Worm (Caenorhabditis elegans) whole organism, young adult: ENCODE measurements around the gene nhr-25.

ENCODE experiments used
- ceh-27 ChIP-seq: fragments of 200-800 bp; sonication (Bioruptor generic); optimal IDR thresholded peaks from 2 replicates; lab custom pipeline; 2018; ENCODE audit warnings: mild to moderate bottlenecking, missing genetic modification characterization, moderate library complexity, missing compliant biosample characterization
- nhr-80 ChIP-seq: sonication (generic microtip); optimal IDR thresholded peaks from 2 replicates; lab custom pipeline; 2016; ENCODE audit warnings: missing genetic modification characterization, missing compliant biosample characterization

The nhr-25 gene

DNA sequence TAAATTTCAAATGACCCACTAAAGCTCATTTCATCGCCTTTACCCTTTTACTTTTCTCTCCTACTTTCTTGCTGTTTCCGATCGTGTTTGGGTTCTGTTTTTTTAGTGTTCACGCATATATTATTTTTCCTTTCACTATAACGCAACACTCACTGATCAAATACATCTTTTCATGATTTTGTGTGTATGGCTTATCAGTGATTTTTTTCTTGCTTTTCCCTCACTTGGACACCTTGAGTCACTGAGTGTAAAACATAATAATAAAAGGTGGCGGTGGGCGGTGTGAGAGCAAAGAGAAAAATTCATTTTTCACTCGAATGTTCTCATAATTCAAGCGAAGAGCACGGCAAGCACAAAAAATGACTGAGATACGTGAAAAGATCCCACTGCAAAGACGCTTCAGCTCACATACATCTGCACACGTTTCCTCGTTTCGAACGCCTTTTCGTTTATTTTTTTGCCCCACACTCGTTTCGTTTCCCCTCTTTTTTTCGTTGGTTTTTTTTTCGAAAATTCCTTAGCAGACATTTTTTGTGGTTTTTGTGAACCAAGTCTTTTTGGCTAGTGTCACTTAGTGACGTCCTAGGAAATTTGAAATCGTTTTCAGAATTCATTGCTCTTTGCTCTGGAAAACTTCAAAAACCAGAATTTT lies 54.8 kb downstream of the nhr-25 start, which contains the start of gene K03A11.5:
Gene K03A11.5, plus strand, starts transcription at position 602 of the 652 bp plus-strand sequence.
- TF ChIP-seq nhr-80 (tag; lab: Kevin White, UChicago) (peak; percentile 53), ceh-27 (no peak)
